Worm (Caenorhabditis elegans) whole organism, young adult: ENCODE results near the gene gadr-3.

ENCODE experiments used
- B0019.2 ChIP-seq: fragments of 200-800 bp; sonication (Bioruptor generic); conservative IDR thresholded peaks from 2 replicates; pipeline ENCODE4 v1.3.6; 2022; ENCODE audit warnings: missing genetic modification reagents, missing genetic modification characterization, missing compliant biosample characterization
- B0336.3 ChIP-seq: fragments of 200-800 bp; sonication (Bioruptor generic); IDR thresholded peaks from 2 replicates; pipeline ENCODE4 v1.3.6; 2022; ENCODE audit warnings: missing genetic modification characterization, missing compliant biosample characterization
- C06A6.2 ChIP-seq: fragments of 200-800 bp; sonication (Bioruptor generic); conservative IDR thresholded peaks from 2 replicates; pipeline ENCODE4 v1.3.6; 2022; ENCODE audit warnings: missing genetic modification characterization, missing compliant biosample characterization
- F10E7.11 ChIP-seq: sonication (generic microtip); optimal IDR thresholded peaks from 2 replicates; lab custom pipeline; 2017; ENCODE audit warnings: mild to moderate bottlenecking, missing genetic modification characterization, moderate library complexity, missing compliant biosample characterization
- F39B2.1 ChIP-seq: fragments of 200-800 bp; sonication (Bioruptor generic); IDR thresholded peaks from 2 replicates; pipeline ENCODE4 v1.3.6; 2022; ENCODE audit warnings: missing genetic modification reagents, missing genetic modification characterization, missing compliant biosample characterization
- F52B5.7 ChIP-seq: sonication (generic microtip); optimal IDR thresholded peaks from 2 replicates; lab custom pipeline; 2016; ENCODE audit warnings: mild to moderate bottlenecking, missing genetic modification characterization, missing compliant biosample characterization
- F57A8.1 ChIP-seq: fragments of 200-800 bp; sonication (Bioruptor generic); optimal IDR thresholded peaks from 2 replicates; lab custom pipeline; 2018; ENCODE audit warnings: mild to moderate bottlenecking, missing genetic modification characterization, moderate library complexity, missing compliant biosample characterization
- T07F8.4 ChIP-seq: sonication (generic microtip); optimal IDR thresholded peaks from 2 replicates; lab custom pipeline; 2016; ENCODE audit warnings: mild to moderate bottlenecking, missing genetic modification characterization, moderate library complexity, missing compliant biosample characterization
- T26A5.8 ChIP-seq: sonication (generic microtip); optimal IDR thresholded peaks from 2 replicates; lab custom pipeline; 2016; ENCODE audit warnings: missing genetic modification characterization, missing compliant biosample characterization
- Y79H2A.3 ChIP-seq: fragments of 200-800 bp; sonication (Bioruptor generic); conservative IDR thresholded peaks from 2 replicates; pipeline ENCODE4 v1.3.6; 2022; ENCODE audit warnings: missing genetic modification reagents, missing genetic modification characterization, missing compliant biosample characterization
- ZK185.1 ChIP-seq: sonication (generic microtip); optimal IDR thresholded peaks from 2 replicates; lab custom pipeline; 2016; ENCODE audit warnings: mild to moderate bottlenecking, missing genetic modification characterization, missing compliant biosample characterization; ENCODE audit not compliant: poor library complexity, severe bottlenecking
- ama-1 ChIP-seq, 3 experiments: fragments of 150-350 bp in 1 of 3; sonication (generic microtip) in 2 of 3; optimal IDR thresholded peaks; 2 replicates each; lab custom pipeline; 2014 to 2018; ENCODE audit warnings: missing biosample characterization in 2 of 3, missing genetic modification characterization in 2 of 3, missing genetic modification reagents in 2 of 3
- atf-7 ChIP-seq: sonication (generic microtip); optimal IDR thresholded peaks from 2 replicates; lab custom pipeline; 2017; ENCODE audit warnings: mild to moderate bottlenecking, missing genetic modification characterization, missing compliant biosample characterization
- athp-1 ChIP-seq: sonication (generic microtip); optimal IDR thresholded peaks from 2 replicates; lab custom pipeline; 2017; ENCODE audit warnings: mild to moderate bottlenecking, missing genetic modification characterization, missing compliant biosample characterization
- attf-6 ChIP-seq: fragments of 200-800 bp; sonication (Bioruptor generic); IDR thresholded peaks from 2 replicates; pipeline ENCODE4 v1.3.6; 2022; ENCODE audit warnings: missing genetic modification reagents, missing genetic modification characterization, missing compliant biosample characterization
- bed-2 ChIP-seq: fragments of 200-800 bp; sonication (Bioruptor generic); IDR thresholded peaks from 2 replicates; pipeline ENCODE4 v1.3.6; 2022; ENCODE audit warnings: missing genetic modification reagents, missing genetic modification characterization, missing compliant biosample characterization
- cebp-2 ChIP-seq: fragments of 200-800 bp; sonication (Bioruptor generic); IDR thresholded peaks from 2 replicates; pipeline ENCODE4 v1.3.6; 2022; ENCODE audit warnings: missing genetic modification characterization, missing compliant biosample characterization
- ceh-100 ChIP-seq: fragments of 200-800 bp; sonication (Bioruptor generic); IDR thresholded peaks from 2 replicates; pipeline ENCODE4 v1.3.6; 2022; ENCODE audit warnings: missing genetic modification reagents, missing genetic modification characterization, missing compliant biosample characterization
- ceh-40 ChIP-seq: fragments of 200-800 bp; sonication (Bioruptor generic); IDR thresholded peaks from 2 replicates; pipeline ENCODE4 v1.3.6; 2022; ENCODE audit warnings: missing genetic modification characterization, missing compliant biosample characterization
- ceh-58 ChIP-seq: fragments of 200-800 bp; sonication (Bioruptor generic); IDR thresholded peaks from 2 replicates; pipeline ENCODE4 v1.3.6; 2022; ENCODE audit warnings: missing genetic modification characterization, missing compliant biosample characterization
- ceh-79 ChIP-seq: sonication (generic microtip); optimal IDR thresholded peaks from 2 replicates; lab custom pipeline; 2017; ENCODE audit warnings: mild to moderate bottlenecking, missing genetic modification characterization, missing compliant biosample characterization
- ceh-91 ChIP-seq: fragments of 200-800 bp; sonication (Bioruptor generic); IDR thresholded peaks from 2 replicates; pipeline ENCODE4 v1.3.6; 2022; ENCODE audit warnings: missing genetic modification reagents, missing genetic modification characterization, missing compliant biosample characterization
- chd-7 ChIP-seq: sonication (generic microtip); optimal IDR thresholded peaks from 2 replicates; lab custom pipeline; 2016; ENCODE audit warnings: mild to moderate bottlenecking, missing genetic modification characterization, moderate library complexity, missing compliant biosample characterization
- dox-1 ChIP-seq: fragments of 200-800 bp; sonication (Bioruptor generic); IDR thresholded peaks from 2 replicates; pipeline ENCODE4 v1.3.6; 2022; ENCODE audit warnings: missing genetic modification reagents, missing genetic modification characterization, missing compliant biosample characterization
- dpff-1 ChIP-seq: sonication (generic microtip); optimal IDR thresholded peaks from 2 replicates; lab custom pipeline; 2017; ENCODE audit warnings: mild to moderate bottlenecking, missing genetic modification characterization, missing compliant biosample characterization
- egl-18 ChIP-seq: fragments of 200-800 bp; sonication (Bioruptor generic); IDR thresholded peaks from 2 replicates; pipeline ENCODE4 v1.3.6; 2022; ENCODE audit warnings: missing genetic modification reagents, missing genetic modification characterization, missing compliant biosample characterization
- egl-44 ChIP-seq: fragments of 200-800 bp; sonication (Bioruptor generic); IDR thresholded peaks from 2 replicates; pipeline ENCODE4 v1.3.6; 2022; ENCODE audit warnings: missing genetic modification reagents, missing genetic modification characterization, missing compliant biosample characterization
- ekl-4 ChIP-seq: fragments of 200-800 bp; sonication (Bioruptor generic); IDR thresholded peaks from 2 replicates; pipeline ENCODE4 v1.3.6; 2022; ENCODE audit warnings: missing genetic modification reagents, missing genetic modification characterization, missing compliant biosample characterization
- fkh-3 ChIP-seq: sonication (generic microtip); optimal IDR thresholded peaks from 2 replicates; lab custom pipeline; 2016; ENCODE audit warnings: mild to moderate bottlenecking, missing genetic modification characterization, missing compliant biosample characterization
- gei-17 ChIP-seq: fragments of 200-800 bp; sonication (Bioruptor generic); optimal IDR thresholded peaks from 2 replicates; lab custom pipeline; 2018; ENCODE audit warnings: mild to moderate bottlenecking, missing genetic modification characterization, missing compliant biosample characterization
- hlh-12 ChIP-seq: sonication (generic microtip); optimal IDR thresholded peaks from 2 replicates; lab custom pipeline; 2016; ENCODE audit warnings: missing genetic modification characterization, missing compliant biosample characterization
- hmg-1.2 ChIP-seq: fragments of 200-800 bp; sonication (Bioruptor generic); IDR thresholded peaks from 2 replicates; pipeline ENCODE4 v1.3.6; 2022; ENCODE audit warnings: missing genetic modification reagents, missing genetic modification characterization, missing compliant biosample characterization
- hrde-1 ChIP-seq: sonication (generic microtip); optimal IDR thresholded peaks from 2 replicates; lab custom pipeline; 2016; ENCODE audit warnings: missing genetic modification characterization, mild to moderate bottlenecking, missing compliant biosample characterization, moderate library complexity, missing genotype, missing genetic modification reagents, borderline replicate concordance
- let-526 ChIP-seq: fragments of 200-800 bp; sonication (Bioruptor generic); IDR thresholded peaks from 2 replicates; pipeline ENCODE4 v1.3.6; 2022; ENCODE audit warnings: missing genetic modification reagents, missing genetic modification characterization, missing compliant biosample characterization
- lin-26 ChIP-seq: fragments of 200-800 bp; sonication (Bioruptor generic); IDR thresholded peaks from 2 replicates; pipeline ENCODE4 v1.3.6; 2022; ENCODE audit warnings: missing genetic modification reagents, missing genetic modification characterization, missing compliant biosample characterization
- lin-35 ChIP-seq, 3 experiments: fragments of 150-350 bp in 2 of 3; sonication (generic microtip) in 1 of 3; optimal IDR thresholded peaks; 2 replicates each; lab custom pipeline; 2014 to 2018; ENCODE audit warnings: missing biosample characterization in 3 of 3, missing genetic modification characterization in 3 of 3, missing genetic modification reagents in 3 of 3
- lir-1 ChIP-seq: fragments of 200-800 bp; sonication (Bioruptor generic); conservative IDR thresholded peaks from 2 replicates; pipeline ENCODE4 v1.3.6; 2022; ENCODE audit warnings: missing genetic modification reagents, missing genetic modification characterization, missing compliant biosample characterization
- madf-3 ChIP-seq: fragments of 200-800 bp; sonication (Bioruptor generic); IDR thresholded peaks from 2 replicates; pipeline ENCODE4 v1.3.6; 2022; ENCODE audit warnings: missing genetic modification reagents, missing genetic modification characterization, missing compliant biosample characterization
- nfya-1 ChIP-seq: sonication (generic microtip); optimal IDR thresholded peaks from 2 replicates; lab custom pipeline; 2017; ENCODE audit warnings: antibody characterized with exemption, missing compliant biosample characterization, missing genetic modification characterization, borderline replicate concordance; ENCODE audit not compliant: insufficient read depth
- nfyb-1 ChIP-seq: fragments of 200-800 bp; sonication (Bioruptor generic); IDR thresholded peaks from 2 replicates; pipeline ENCODE4 v1.3.6; 2022; ENCODE audit warnings: missing genetic modification reagents, missing genetic modification characterization, missing compliant biosample characterization
- nhr-179 ChIP-seq: sonication (generic microtip); optimal IDR thresholded peaks from 2 replicates; lab custom pipeline; 2016; ENCODE audit warnings: mild to moderate bottlenecking, missing genetic modification characterization, missing compliant biosample characterization
- tbx-9 ChIP-seq: sonication (generic microtip); optimal IDR thresholded peaks from 2 replicates; lab custom pipeline; 2016; ENCODE audit warnings: borderline replicate concordance, missing genetic modification characterization, inconsistent platforms, missing compliant biosample characterization
- unc-62 ChIP-seq: fragments of 150-350 bp; optimal IDR thresholded peaks from 2 replicates; lab custom pipeline; 2014; ENCODE audit warnings: missing biosample characterization, missing genetic modification reagents, missing genetic modification characterization
- ztf-3 ChIP-seq: fragments of 200-800 bp; sonication (Bioruptor generic); optimal IDR thresholded peaks from 2 replicates; lab custom pipeline; 2018; ENCODE audit warnings: mild to moderate bottlenecking, missing genetic modification characterization, missing compliant biosample characterization
- ztf-6 ChIP-seq: fragments of 200-800 bp; sonication (Bioruptor generic); IDR thresholded peaks from 2 replicates; pipeline ENCODE4 v1.3.6; 2022; ENCODE audit warnings: missing genetic modification reagents, missing genetic modification characterization, missing compliant biosample characterization

The gadr-3 gene

DNA sequence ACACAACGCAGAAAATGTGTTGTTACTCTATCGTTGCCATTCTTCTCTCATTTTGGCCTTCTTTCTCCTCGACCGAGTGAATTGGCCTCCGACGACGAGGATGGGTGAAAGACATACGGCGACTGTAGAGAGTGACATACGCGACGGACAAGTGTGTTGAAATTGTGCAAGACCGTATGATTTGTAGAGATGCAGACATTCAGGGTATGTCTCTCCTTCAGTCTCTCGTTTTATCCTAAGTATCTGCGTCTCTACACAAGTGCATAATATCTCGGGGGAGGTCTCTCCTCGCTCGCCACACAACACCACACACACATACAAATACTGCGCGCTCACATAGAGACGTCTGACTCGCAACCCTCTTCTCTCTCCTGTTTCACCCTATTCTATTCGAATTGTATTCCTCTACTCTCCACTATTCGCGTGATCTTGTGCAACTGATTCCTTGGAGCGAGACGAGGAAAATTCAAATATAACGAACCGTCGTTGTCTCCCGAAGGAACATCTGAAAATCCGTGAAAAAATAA lies 5.7 kb downstream of the gadr-3 start, which contains the start of gene hmg-1.2 (continued):
- TF ChIP-seq lin-35 (GFP tag; optimal IDR thresholded peaks at IDR 0.05; lab: Kevin White, UChicago): peak in 1 of 3 experiments; percentile 42
- TF ChIP-seq nfya-1: no peak
- TF ChIP-seq ceh-40 (GFP tag; lab: Robert Waterston, UW): no peak
- TF ChIP-seq tbx-9: no peak
- TF ChIP-seq egl-18 (GFP tag; lab: Robert Waterston, UW): 0 out of 2 replicates have a peak, but pooled peaks have one; percentile 35
- peak; percentile 67 for TF ChIP-seq gei-17 (GFP tag; lab: Kevin White, UChicago)
- TF ChIP-seq, all 124 proteins: peak for 42

DNA sequence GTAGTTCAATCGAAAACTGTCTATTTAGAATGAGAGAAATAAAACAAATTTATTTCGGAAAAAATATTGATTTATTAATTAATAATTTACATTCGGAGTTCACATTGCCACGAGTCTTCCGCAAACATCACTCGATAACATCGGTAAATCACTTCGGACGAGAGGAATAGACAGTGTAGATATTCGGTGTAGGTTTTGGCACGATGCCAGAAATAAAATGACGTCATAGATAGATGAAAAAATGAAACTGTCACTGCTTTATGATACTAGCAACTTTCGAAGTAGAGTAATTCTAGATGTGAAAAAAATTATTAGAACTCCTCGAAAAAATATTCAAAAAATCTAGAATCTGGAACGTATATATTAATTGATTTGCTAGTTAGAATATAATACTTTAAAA lies 6.3 kb downstream of the gadr-3 start:
- TF ChIP-seq hmg-1.2 (GFP tag; lab: Robert Waterston, UW) (peak; percentile 20; the same call in 1 of the 2 replicates), C06A6.2 (GFP tag; lab: Robert Waterston, UW) (no peak), dpff-1 (tag; lab: Kevin White, UChicago) (no peak), atf-7 (tag; lab: Kevin White, UChicago) (peak; percentile 3)

DNA sequence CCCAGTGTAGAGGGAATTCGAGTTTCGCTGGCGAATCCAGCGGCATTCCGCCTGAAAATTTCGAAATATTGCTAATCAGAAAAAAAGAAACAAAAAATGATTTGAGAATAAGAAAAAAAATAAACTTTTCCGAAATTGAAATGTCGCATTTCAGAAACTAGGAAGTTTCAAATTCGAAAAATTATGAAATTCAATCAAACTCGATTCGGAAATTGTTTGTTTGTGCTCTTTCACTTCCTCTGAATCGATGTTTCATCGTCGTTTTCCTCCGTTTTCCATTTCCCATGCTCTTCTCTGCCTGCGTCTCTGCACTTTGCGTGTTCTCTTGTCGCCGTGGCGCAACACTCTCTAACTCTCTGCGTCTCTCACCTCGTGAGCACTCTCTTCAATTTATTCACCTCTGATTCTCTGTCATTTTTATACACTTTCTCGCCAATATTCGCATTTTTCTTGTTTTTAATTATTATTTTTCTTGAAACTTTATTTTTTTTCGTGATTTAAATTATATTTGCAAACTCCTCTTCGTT lies 7.4 kb downstream of the gadr-3 start, which contains the start of gene C18F10.7:
Gene C18F10.7 (minus strand): TSS at position 51 of the 527 bp plus-strand sequence.
- TF ChIP-seq F52B5.7: no peak
- no peak for TF ChIP-seq attf-6 (GFP tag; lab: Robert Waterston, UW)
- TF ChIP-seq ceh-79 (tag; lab: Kevin White, UChicago): no peak
- no peak for TF ChIP-seq hrde-1
- no peak for TF ChIP-seq cebp-2 (GFP tag; lab: Robert Waterston, UW)
- no peak for TF ChIP-seq madf-3 (GFP tag; lab: Robert Waterston, UW)
- TF ChIP-seq ZK185.1: no peak
- no peak for TF ChIP-seq fkh-3 (tag; lab: Kevin White, UChicago)
- no peak for TF ChIP-seq ceh-40 (GFP tag; lab: Robert Waterston, UW)
- TF ChIP-seq ztf-6: no peak
- no peak for TF ChIP-seq ama-1 (optimal IDR thresholded peaks at IDR 0.05; lab: Kevin White, UChicago)
- TF ChIP-seq ama-1 (GFP tag; optimal IDR thresholded peaks at IDR 0.05; lab: Kevin White, UChicago): no peak
- TF ChIP-seq T07F8.4 (tag; lab: Kevin White, UChicago): no peak
- TF ChIP-seq dox-1: peak; percentile 82
- no peak for TF ChIP-seq B0019.2 (GFP tag; lab: Robert Waterston, UW)
- TF ChIP-seq hlh-12 (tag; lab: Kevin White, UChicago): no peak
- TF ChIP-seq F39B2.1 (GFP tag; lab: Robert Waterston, UW): no peak
- no peak for TF ChIP-seq Y79H2A.3 (GFP tag; lab: Robert Waterston, UW)
- no peak for TF ChIP-seq ztf-3 (GFP tag; lab: Kevin White, UChicago)
- no peak for TF ChIP-seq F57A8.1 (GFP tag; lab: Kevin White, UChicago)
- no peak for TF ChIP-seq F10E7.11 (tag; lab: Kevin White, UChicago)
- no peak for TF ChIP-seq chd-7 (tag; lab: Kevin White, UChicago)
- TF ChIP-seq egl-44 (GFP tag; lab: Robert Waterston, UW): no peak
- no peak for TF ChIP-seq T26A5.8 (tag; lab: Kevin White, UChicago)
- TF ChIP-seq ceh-100 (GFP tag; lab: Robert Waterston, UW): no peak
- TF ChIP-seq let-526: no peak
- 0 out of 2 replicates have a peak, but pooled peaks have one; percentile 48 for TF ChIP-seq ekl-4
- TF ChIP-seq B0336.3 (GFP tag; lab: Robert Waterston, UW): peak; percentile 58
- peak; percentile 36 for TF ChIP-seq athp-1
- TF ChIP-seq unc-62 (GFP tag; lab: Kevin White, UChicago): no peak
- no peak for TF ChIP-seq nhr-179 (tag; lab: Kevin White, UChicago)
- TF ChIP-seq ceh-58 (GFP tag; lab: Robert Waterston, UW): no peak
- no peak for TF ChIP-seq lir-1 (GFP tag; lab: Robert Waterston, UW)
- no peak for TF ChIP-seq nfyb-1 (GFP tag; lab: Robert Waterston, UW)
- no peak for TF ChIP-seq ceh-91
- no peak for TF ChIP-seq bed-2 (GFP tag; lab: Robert Waterston, UW)
- TF ChIP-seq lin-35 (GFP tag; optimal IDR thresholded peaks at IDR 0.05; lab: Kevin White, UChicago): peak in 1 of 3 experiments; percentile 50
- TF ChIP-seq lin-26 (GFP tag; lab: Robert Waterston, UW): no peak
